Worm (Caenorhabditis elegans): ENCODE results near the gene Y66D12A.1.

ce11 chrIII:11581372-11581771, 26.6 kb upstream of the Y66D12A.1 start, which contains the start of the genes Y66D12A.6 and ceh-92:
- TF ChIP-seq Y95B8A.8 (GFP tag; IDR thresholded peaks at IDR 0.05), result no peak
- no peak for TF ChIP-seq ztf-18 (tag; optimal IDR thresholded peaks at IDR 0.05)
- TF ChIP-seq mxl-1 (tag; optimal IDR thresholded peaks at IDR 0.05), result no peak
- no peak for TF ChIP-seq him-1 (tag; optimal IDR thresholded peaks at IDR 0.05)
- no peak for TF ChIP-seq ceh-40 (GFP tag; IDR thresholded peaks at IDR 0.05)
- TF ChIP-seq unc-130 (GFP tag; optimal IDR thresholded peaks at IDR 0.05), result no peak
- no peak for TF ChIP-seq Y53G8AR.9 (GFP tag; conservative IDR thresholded peaks at IDR 0.05)
- TF ChIP-seq snpc-4 (GFP tag; optimal IDR thresholded peaks at IDR 0.05), result no peak
- no peak for TF ChIP-seq snpc-4 (tag; optimal IDR thresholded peaks at IDR 0.05)
- no peak for TF ChIP-seq ztf-3 (GFP tag; optimal IDR thresholded peaks at IDR 0.05)
- no peak for TF ChIP-seq madf-8 (GFP tag; conservative IDR thresholded peaks at IDR 0.05)
- no peak for TF ChIP-seq madf-10 (tag; optimal IDR thresholded peaks at IDR 0.05)
- no peak for TF ChIP-seq nhr-27 (tag; optimal IDR thresholded peaks at IDR 0.05)
- TF ChIP-seq lin-26 (GFP tag; IDR thresholded peaks at IDR 0.05), result no peak

All from whole organism, young adult.